Worm (Caenorhabditis elegans): ENCODE results near the gene fbxa-160.

- no peak for TF ChIP-seq flt-1 (GFP tag; IDR thresholded peaks at IDR 0.05)
- no peak for TF ChIP-seq ceh-13 (GFP tag; optimal IDR thresholded peaks at IDR 0.05)
- no peak for TF ChIP-seq tra-4 (tag; optimal IDR thresholded peaks at IDR 0.05)
- no peak for TF ChIP-seq tbx-37 (GFP tag; conservative IDR thresholded peaks at IDR 0.05)
These were observed 20.4 kb upstream of the fbxa-160 start, which contains the start of gene ZC204.6 for ce11 chrII:1644777-1645348.
